Fruit fly (Drosophila melanogaster) whole organism, embryonic: ENCODE measurements around the gene ds.

Experiments used
- ATbp ChIP-seq: fragments of 200-800 bp; sonication (Bioruptor generic); optimal IDR thresholded peaks from 2 replicates; lab custom pipeline; 2017; ENCODE audit warnings: missing biosample characterization, mild to moderate bottlenecking, missing genetic modification characterization, missing genetic modification reagents
- Aef1 ChIP-seq: fragments of 200-800 bp; sonication (Bioruptor generic); IDR thresholded peaks from 3 replicates; pipeline ENCODE4 v1.3.6; 2022; ENCODE audit warnings: missing biosample characterization, missing genetic modification characterization
- BEAF-32 ChIP-seq: fragments of 200-800 bp; sonication (Bioruptor generic); optimal IDR thresholded peaks from 3 replicates; lab custom pipeline; 2017; ENCODE audit warnings: missing biosample characterization, missing genetic modification characterization, mild to moderate bottlenecking, moderate library complexity, missing genetic modification reagents
- Bgb ChIP-seq: fragments of 200-800 bp; sonication (Bioruptor generic); IDR thresholded peaks from 2 replicates; pipeline ENCODE4 v1.3.6; 2022; ENCODE audit warnings: missing biosample characterization, missing genetic modification characterization; ENCODE audit not compliant: partially characterized antibody
- C15 ChIP-seq: fragments of 200-800 bp; sonication (Bioruptor generic); IDR thresholded peaks from 3 replicates; pipeline ENCODE4 v1.3.6; 2022; ENCODE audit warnings: missing biosample characterization, missing genetic modification characterization
- CG10462 ChIP-seq: fragments of 200-800 bp; sonication (Bioruptor generic); optimal IDR thresholded peaks from 2 replicates; lab custom pipeline; 2016; ENCODE audit warnings: missing biosample characterization, missing genetic modification characterization
- CG10543 ChIP-seq: fragments of 200-800 bp; sonication (Bioruptor generic); optimal IDR thresholded peaks from 3 replicates; lab custom pipeline; 2017; ENCODE audit warnings: missing biosample characterization, mild to moderate bottlenecking, missing genetic modification characterization, moderate library complexity
- CG11695 ChIP-seq: fragments of 200-800 bp; sonication (Bioruptor generic); IDR thresholded peaks from 3 replicates; pipeline ENCODE4 v1.3.6; 2022; ENCODE audit warnings: missing biosample characterization, missing genetic modification characterization
- CG11723 ChIP-seq: fragments of 200-800 bp; sonication (Bioruptor generic); optimal IDR thresholded peaks from 2 replicates; lab custom pipeline; 2017; ENCODE audit warnings: missing biosample characterization, mild to moderate bottlenecking, missing genetic modification characterization
- CG12071 ChIP-seq: fragments of 200-800 bp; sonication (Bioruptor generic); optimal IDR thresholded peaks from 3 replicates; lab custom pipeline; 2018; ENCODE audit warnings: missing biosample characterization, mild to moderate bottlenecking, missing genetic modification characterization
- CG14710 ChIP-seq: fragments of 200-800 bp; sonication (Bioruptor generic); optimal IDR thresholded peaks from 3 replicates; lab custom pipeline; 2019; ENCODE audit warnings: missing biosample characterization, mild to moderate bottlenecking, missing genetic modification characterization, moderate library complexity
- CG17568 ChIP-seq: fragments of 200-800 bp; sonication (Bioruptor generic); optimal IDR thresholded peaks from 2 replicates; lab custom pipeline; 2018; ENCODE audit warnings: missing biosample characterization, mild to moderate bottlenecking, missing genetic modification characterization, moderate library complexity
- CG18011 ChIP-seq: fragments of 200-800 bp; sonication (Bioruptor generic); optimal IDR thresholded peaks from 2 replicates; lab custom pipeline; 2017; ENCODE audit warnings: missing biosample characterization, missing genetic modification characterization, mild to moderate bottlenecking, moderate library complexity, missing genotype
- CG2116 ChIP-seq: fragments of 200-800 bp; sonication (Bioruptor generic); optimal IDR thresholded peaks from 3 replicates; lab custom pipeline; 2018; ENCODE audit warnings: missing biosample characterization, mild to moderate bottlenecking, missing genetic modification characterization
- CG2120 ChIP-seq: fragments of 200-800 bp; sonication (Bioruptor generic); optimal IDR thresholded peaks from 3 replicates; lab custom pipeline; 2016; ENCODE audit warnings: missing biosample characterization, missing genetic modification characterization
- CG33213 ChIP-seq: fragments of 200-800 bp; sonication (Bioruptor generic); optimal IDR thresholded peaks from 3 replicates; lab custom pipeline; 2016; ENCODE audit warnings: missing biosample characterization, missing genetic modification characterization
- CG3726 ChIP-seq: fragments of 200-800 bp; sonication (Bioruptor generic); IDR thresholded peaks from 3 replicates; pipeline ENCODE4, ENCODE4 v1.3.6; 2022; ENCODE audit warnings: missing biosample characterization, missing genetic modification characterization
- CG8944 ChIP-seq: fragments of 200-800 bp; sonication (Bioruptor generic); optimal IDR thresholded peaks from 3 replicates; lab custom pipeline; 2016; ENCODE audit warnings: missing biosample characterization, missing genetic modification characterization
- CkIIα-i1 ChIP-seq: fragments of 200-800 bp; sonication (Bioruptor generic); IDR thresholded peaks from 2 replicates; pipeline ENCODE4 v1.3.6; 2022; ENCODE audit warnings: missing biosample characterization, missing genetic modification characterization
- Doc2 ChIP-seq: fragments of 200-800 bp; sonication (Bioruptor generic); IDR thresholded peaks from 2 replicates; pipeline ENCODE4 v1.3.6; 2022; ENCODE audit warnings: missing biosample characterization, missing genetic modification characterization
- E2f2 ChIP-seq: fragments of 200-800 bp; sonication (Bioruptor generic); IDR thresholded peaks from 2 replicates; pipeline ENCODE4 v1.3.6; 2022; ENCODE audit warnings: missing biosample characterization, missing genetic modification characterization
- H2.0 ChIP-seq: fragments of 200-800 bp; sonication (Bioruptor generic); IDR thresholded peaks from 2 replicates; pipeline ENCODE4 v1.3.6; 2022; ENCODE audit warnings: missing biosample characterization, missing genetic modification characterization
- Mad ChIP-seq: fragments of 200-800 bp; sonication (Bioruptor generic); optimal IDR thresholded peaks from 2 replicates; lab custom pipeline; 2016; ENCODE audit warnings: missing biosample characterization, missing genetic modification characterization
- Mrtf ChIP-seq: fragments of 200-800 bp; sonication (Bioruptor generic); IDR thresholded peaks from 3 replicates; pipeline ENCODE4 v1.3.6; 2022; ENCODE audit warnings: missing biosample characterization, missing genetic modification characterization
- Myb ChIP-seq: fragments of 200-800 bp; sonication (Bioruptor generic); optimal IDR thresholded peaks from 2 replicates; lab custom pipeline; 2016; ENCODE audit warnings: missing biosample characterization, missing genetic modification characterization
- Opbp ChIP-seq: fragments of 200-800 bp; sonication (Bioruptor generic); IDR thresholded peaks from 3 replicates; pipeline ENCODE4 v1.3.6; 2022; ENCODE audit warnings: missing biosample characterization, missing genetic modification characterization; ENCODE audit not compliant: partially characterized antibody
- Optix ChIP-seq: fragments of 200-800 bp; sonication (Bioruptor generic); IDR thresholded peaks from 3 replicates; pipeline ENCODE4 v1.3.6; 2022; ENCODE audit warnings: missing biosample characterization, missing genetic modification characterization
- Ravus ChIP-seq: fragments of 200-800 bp; sonication (Bioruptor generic); IDR thresholded peaks from 2 replicates; pipeline ENCODE4 v1.3.6; 2022; ENCODE audit warnings: missing biosample characterization, missing genetic modification characterization
- Scr ChIP-seq: fragments of 200-800 bp; sonication (Bioruptor generic); IDR thresholded peaks from 2 replicates; pipeline ENCODE4 v1.3.6; 2022; ENCODE audit warnings: missing biosample characterization, missing genetic modification characterization; ENCODE audit not compliant: partially characterized antibody
- Sry-β ChIP-seq: fragments of 200-800 bp; sonication (Bioruptor generic); optimal IDR thresholded peaks from 2 replicates; lab custom pipeline; 2018; ENCODE audit warnings: missing biosample characterization, mild to moderate bottlenecking, missing genetic modification characterization, moderate library complexity
- Ssrp ChIP-seq: fragments of 200-800 bp; sonication (Bioruptor generic); optimal IDR thresholded peaks from 2 replicates; lab custom pipeline; 2018; ENCODE audit warnings: missing biosample characterization, mild to moderate bottlenecking, missing genetic modification characterization, moderate library complexity
- Usf ChIP-seq: fragments of 200-800 bp; sonication (Bioruptor generic); optimal IDR thresholded peaks from 2 replicates; lab custom pipeline; 2017; ENCODE audit warnings: missing genotype, missing biosample characterization, missing genetic modification characterization
- ab ChIP-seq: fragments of 200-800 bp; sonication (Bioruptor generic); optimal IDR thresholded peaks from 2 replicates; lab custom pipeline; 2016; ENCODE audit warnings: missing biosample characterization, missing genetic modification characterization
- danr ChIP-seq: fragments of 200-800 bp; sonication (Bioruptor generic); IDR thresholded peaks from 2 replicates; pipeline ENCODE4 v1.3.6; 2022; ENCODE audit warnings: missing biosample characterization, missing genetic modification characterization
- dmrt11E ChIP-seq: fragments of 200-800 bp; sonication (Bioruptor generic); optimal IDR thresholded peaks from 3 replicates; lab custom pipeline; 2018; ENCODE audit warnings: missing biosample characterization, mild to moderate bottlenecking, missing genetic modification characterization, moderate library complexity
- dpn ChIP-seq, 2 experiments: fragments of 200-800 bp; sonication (Bioruptor generic); optimal IDR thresholded peaks; 3 replicates each; lab custom pipeline; 2016; ENCODE audit warnings: missing biosample characterization in 2 of 2, missing genetic modification characterization in 2 of 2
- fu2 ChIP-seq: fragments of 200-800 bp; sonication (Bioruptor generic); optimal IDR thresholded peaks from 2 replicates; lab custom pipeline; 2016; ENCODE audit warnings: missing biosample characterization, missing genetic modification characterization
- gsb ChIP-seq: fragments of 200-800 bp; sonication (Bioruptor generic); IDR thresholded peaks from 2 replicates; pipeline ENCODE4 v1.3.6; 2022; ENCODE audit warnings: missing biosample characterization, missing genetic modification characterization
- her ChIP-seq: fragments of 200-800 bp; sonication (Bioruptor generic); optimal IDR thresholded peaks from 2 replicates; lab custom pipeline; 2016; ENCODE audit warnings: missing biosample characterization, missing genetic modification characterization
- mirr ChIP-seq: fragments of 200-800 bp; sonication (Bioruptor generic); optimal IDR thresholded peaks from 3 replicates; lab custom pipeline; 2018; ENCODE audit warnings: missing biosample characterization, mild to moderate bottlenecking, missing genetic modification characterization
- nerfin-2 ChIP-seq: fragments of 200-800 bp; sonication (Bioruptor generic); IDR thresholded peaks from 2 replicates; pipeline ENCODE4 v1.3.6; 2022; ENCODE audit warnings: missing biosample characterization, missing genetic modification characterization; ENCODE audit not compliant: partially characterized antibody
- onecut ChIP-seq: fragments of 200-800 bp; sonication (Bioruptor generic); IDR thresholded peaks from 2 replicates; pipeline ENCODE4 v1.3.6; 2022; ENCODE audit warnings: missing biosample characterization, missing genetic modification characterization
- pb ChIP-seq: fragments of 200-800 bp; sonication (Bioruptor generic); optimal IDR thresholded peaks from 3 replicates; lab custom pipeline; 2016; ENCODE audit warnings: missing biosample characterization, missing genetic modification characterization
- pfk ChIP-seq: fragments of 200-800 bp; sonication (Bioruptor generic); optimal IDR thresholded peaks from 2 replicates; lab custom pipeline; 2018; ENCODE audit warnings: missing biosample characterization, mild to moderate bottlenecking, missing genetic modification characterization, moderate library complexity
- ro ChIP-seq: fragments of 200-800 bp; sonication (Bioruptor generic); IDR thresholded peaks from 2 replicates; pipeline ENCODE4 v1.3.6; 2022; ENCODE audit warnings: missing biosample characterization, missing genetic modification characterization
- row ChIP-seq: fragments of 200-800 bp; sonication (Bioruptor generic); IDR thresholded peaks from 3 replicates; pipeline ENCODE4 v1.3.6; 2022; ENCODE audit warnings: missing biosample characterization, missing genetic modification characterization
- shn ChIP-seq: fragments of 200-800 bp; sonication (Bioruptor generic); optimal IDR thresholded peaks from 3 replicates; lab custom pipeline; 2016; ENCODE audit warnings: missing biosample characterization, missing genetic modification characterization
- trem ChIP-seq: fragments of 200-800 bp; optimal IDR thresholded peaks from 3 replicates; lab custom pipeline; 2019; ENCODE audit warnings: missing biosample characterization, mild to moderate bottlenecking, missing genetic modification characterization, moderate library complexity
- vvl ChIP-seq: fragments of 200-800 bp; sonication (Bioruptor generic); IDR thresholded peaks from 2 replicates; pipeline ENCODE4 v1.3.6; 2022; ENCODE audit warnings: missing biosample characterization, missing genetic modification characterization
- yki ChIP-seq: fragments of >200 bp; optimal IDR thresholded peaks from 3 replicates; lab custom pipeline; 2018
- zen ChIP-seq: fragments of 200-800 bp; sonication (Bioruptor generic); optimal IDR thresholded peaks from 3 replicates; lab custom pipeline; 2018; ENCODE audit warnings: missing biosample characterization, mild to moderate bottlenecking, missing genetic modification characterization, moderate library complexity

The ds gene

DNA sequence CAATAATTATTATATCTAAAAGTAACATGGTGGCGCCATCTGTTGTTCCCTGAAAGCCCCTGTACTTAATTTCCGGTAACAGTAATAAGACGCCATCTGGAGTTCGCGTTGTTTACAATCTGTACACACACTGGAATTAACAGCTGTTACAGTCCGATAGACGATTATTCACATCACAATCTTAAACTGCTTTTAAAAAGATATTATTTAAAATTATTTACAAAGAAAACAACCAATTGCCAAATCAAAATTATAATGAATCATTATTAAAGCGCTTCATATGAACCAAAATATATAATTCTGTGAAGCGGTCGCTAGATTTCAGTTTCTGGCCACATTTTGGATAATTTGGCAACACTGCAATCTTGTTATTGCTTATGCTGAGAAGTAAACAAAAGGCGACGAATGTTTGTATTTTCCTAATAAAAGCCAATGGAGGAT, 112.3 kb downstream of the ds start, which contains the start of gene CG13689 (continued):
- TF ChIP-seq CG17568 (GFP tag; lab: Kevin White, UChicago): no peak
- TF ChIP-seq pfk (GFP tag; lab: Kevin White, UChicago): peak; percentile 20
- TF ChIP-seq fu2 (GFP tag; lab: Kevin White, UChicago): peak; percentile 13
- peak; percentile 85 for TF ChIP-seq trem (tag; lab: Kevin White, UChicago)
- peak; percentile 70 for TF ChIP-seq CG2116 (GFP tag; lab: Kevin White, UChicago)
- TF ChIP-seq ab: no peak
- peak; percentile 68 for TF ChIP-seq vvl (GFP tag; lab: Robert Waterston, UW)
- peak; percentile 39 for TF ChIP-seq Scr
- no peak for TF ChIP-seq her
- 0 out of 2 replicates have a peak, but pooled peaks have one; percentile 42 for TF ChIP-seq H2.0 (GFP tag; lab: Robert Waterston, UW)
- TF ChIP-seq Aef1 (GFP tag; lab: Robert Waterston, UW): peak; percentile 46; the same call in 1 of the 3 replicates
- no peak for TF ChIP-seq CG18011
- TF ChIP-seq CG10462 (GFP tag; lab: Kevin White, UChicago): peak; percentile 9
- TF ChIP-seq CG3726 (GFP tag; lab: Robert Waterston, UW): no peak
- TF ChIP-seq nerfin-2 (GFP tag; lab: Robert Waterston, UW): no peak
- TF ChIP-seq CG11695 (GFP tag; lab: Robert Waterston, UW): no peak
- TF ChIP-seq CG8944 (GFP tag; lab: Kevin White, UChicago): peak; percentile 13
- TF ChIP-seq Ssrp: peak; percentile 14
- TF ChIP-seq CG14710 (tag; lab: Kevin White, UChicago): peak; percentile 69
- no peak for TF ChIP-seq pb
- no peak for TF ChIP-seq CG10543
- peak; percentile 22; the same call in 1 of the 3 replicates for TF ChIP-seq Mrtf (GFP tag; lab: Robert Waterston, UW)
- TF ChIP-seq Doc2: no peak
- TF ChIP-seq dmrt11E (tag; lab: Kevin White, UChicago): peak; percentile 14
- TF ChIP-seq CG2120 (GFP tag; lab: Kevin White, UChicago): peak; percentile 61
- no peak for TF ChIP-seq CkIIα-i1
- TF ChIP-seq Opbp (GFP tag; lab: Robert Waterston, UW): peak; percentile 41; the same call in 1 of the 3 replicates
- TF ChIP-seq zen (tag; lab: Kevin White, UChicago): peak; percentile 22
- TF ChIP-seq yki: no peak
- TF ChIP-seq Ravus (GFP tag; lab: Robert Waterston, UW): no peak
- TF ChIP-seq CG12071: no peak
- TF ChIP-seq Optix: no peak
- TF ChIP-seq E2f2 (GFP tag; lab: Robert Waterston, UW): peak; percentile 61
- TF ChIP-seq onecut (GFP tag; lab: Robert Waterston, UW): peak; percentile 55
- TF ChIP-seq Sry-β: no peak
- TF ChIP-seq Mad: peak; percentile 10
- TF ChIP-seq shn (GFP tag; lab: Kevin White, UChicago): no peak
- peak; percentile 24; the same call in 2 of the 3 replicates for TF ChIP-seq row (GFP tag; lab: Robert Waterston, UW)
- no peak for TF ChIP-seq Myb (GFP tag; lab: Kevin White, UChicago)
- no peak for TF ChIP-seq gsb
- no peak for TF ChIP-seq C15 (GFP tag; lab: Robert Waterston, UW)
- TF ChIP-seq Usf (GFP tag; lab: Kevin White, UChicago): no peak
- TF ChIP-seq BEAF-32 (GFP tag; lab: Kevin White, UChicago): peak; percentile 35
- TF ChIP-seq danr: no peak
- no peak for TF ChIP-seq ATbp (GFP tag; lab: Kevin White, UChicago)
- TF ChIP-seq CG11723 (GFP tag; lab: Kevin White, UChicago): no peak
- peak; percentile 2 to 67 for TF ChIP-seq dpn (GFP tag; optimal IDR thresholded peaks at IDR 0.05; lab: Kevin White, UChicago)
- peak; percentile 24 for TF ChIP-seq CG33213 (GFP tag; lab: Kevin White, UChicago)
- no peak for TF ChIP-seq mirr (GFP tag; lab: Kevin White, UChicago)
- 0 out of 2 replicates have a peak, but pooled peaks have one; percentile 15 for TF ChIP-seq ro (GFP tag; lab: Robert Waterston, UW)
- TF ChIP-seq Bgb (GFP tag; lab: Robert Waterston, UW): no peak
